Fruit fly (Drosophila melanogaster): ENCODE results near the gene Sema1a.
A peak's percentile ranks its signal among the peaks of the same experiment; 100 is the strongest.

dm6 chr2L:8511723-8512122 lies 30.2 kb upstream of the Sema1a start, which contains the start of gene CG13096:
- peak; percentile 99 for TF ChIP-seq CG6791 (GFP tag; IDR thresholded peaks at IDR 0.05; ENCODE audit: partially characterized antibody)
- peak; percentile 39 for TF ChIP-seq pho (GFP tag; optimal IDR thresholded peaks at IDR 0.05)
- TF ChIP-seq wdn (GFP tag; IDR thresholded peaks at IDR 0.05), result no peak
- no peak for TF ChIP-seq sug (tag; optimal IDR thresholded peaks at IDR 0.05)
- TF ChIP-seq run (tag; optimal IDR thresholded peaks at IDR 0.05), result no peak

Data from whole organism, embryonic.